Fruit fly (Drosophila melanogaster) whole organism, larva: ENCODE data around the gene Sytalpha.

Experiments
- noc ChIP-seq: fragments of 200-800 bp; sonication (Bioruptor generic); optimal IDR thresholded peaks from 3 replicates; lab custom pipeline; 2019; ENCODE audit warnings: missing biosample characterization, mild to moderate bottlenecking, missing genetic modification characterization, moderate library complexity

Gene Sytalpha

dm6 chr2L:17591960-17592359 lies at the start of gene Sytalpha, which contains the start of gene CG6870:
Sytalpha (plus strand) TSS chr2L:17592260.
CG6870 (minus strand) TSS chr2L:17592299.
- TF ChIP-seq noc (tag; lab: Kevin White, UChicago) = no peak

- TF ChIP-seq noc (tag; lab: Kevin White, UChicago) = no peak
Measured at dm6 chr2L:17542661-17543278, 49.3 kb upstream of the Sytalpha start.

DNA sequence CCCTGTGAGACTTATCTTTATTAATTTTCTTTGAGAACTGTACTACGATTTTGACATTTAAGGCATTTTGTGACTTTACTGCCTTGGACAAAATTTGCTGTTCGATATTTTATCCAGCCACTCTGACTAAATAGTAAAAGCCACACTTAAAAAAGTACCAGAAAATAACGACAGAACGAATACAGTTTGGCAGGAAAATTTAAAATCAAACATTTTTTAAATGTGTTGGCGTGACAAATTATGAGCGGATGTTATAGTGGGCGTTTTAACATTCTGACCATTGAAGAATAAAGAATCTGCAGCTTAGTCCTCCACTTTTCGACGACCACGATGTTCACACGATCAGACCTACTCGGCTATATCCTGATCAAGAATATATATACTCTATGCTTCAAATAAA lies 36.4 kb upstream of the Sytalpha start, which contains the start of gene CG7094:
Gene CG7094 (minus strand): TSS at position 101 of the 400 bp plus-strand sequence.
- no peak for TF ChIP-seq noc (tag; lab: Kevin White, UChicago)

DNA sequence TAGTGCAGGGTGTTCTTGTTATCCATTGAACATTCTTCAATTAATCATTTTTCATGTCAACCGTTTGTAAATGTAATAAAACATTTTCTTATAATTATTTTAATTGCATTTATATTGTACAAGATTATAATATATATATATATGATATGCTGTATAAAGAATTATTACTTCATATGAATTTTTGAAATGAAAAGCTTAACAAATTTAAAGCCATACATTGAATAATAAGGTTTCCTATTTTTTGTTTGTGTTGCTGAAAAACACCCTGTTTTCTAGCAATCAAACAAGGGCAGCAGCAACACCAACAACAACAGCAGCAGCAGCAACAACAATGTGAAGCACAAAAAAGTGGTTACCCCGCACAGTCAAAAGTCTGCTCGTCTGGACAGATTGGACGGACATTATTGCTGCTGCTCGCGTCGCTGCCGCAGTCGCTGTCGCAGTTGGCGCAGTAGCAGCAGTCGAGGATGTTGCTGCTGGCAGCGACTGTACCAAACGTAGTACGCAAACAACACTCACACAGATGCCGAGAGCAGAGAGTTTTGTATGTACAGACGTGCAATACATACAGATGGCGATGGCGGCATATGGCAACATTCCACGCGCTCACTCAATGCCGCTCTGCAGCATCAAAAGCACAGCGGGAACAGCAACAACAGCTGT lies 33.8 kb upstream of the Sytalpha start:
- peak; percentile 31 for TF ChIP-seq noc (tag; lab: Kevin White, UChicago)

DNA sequence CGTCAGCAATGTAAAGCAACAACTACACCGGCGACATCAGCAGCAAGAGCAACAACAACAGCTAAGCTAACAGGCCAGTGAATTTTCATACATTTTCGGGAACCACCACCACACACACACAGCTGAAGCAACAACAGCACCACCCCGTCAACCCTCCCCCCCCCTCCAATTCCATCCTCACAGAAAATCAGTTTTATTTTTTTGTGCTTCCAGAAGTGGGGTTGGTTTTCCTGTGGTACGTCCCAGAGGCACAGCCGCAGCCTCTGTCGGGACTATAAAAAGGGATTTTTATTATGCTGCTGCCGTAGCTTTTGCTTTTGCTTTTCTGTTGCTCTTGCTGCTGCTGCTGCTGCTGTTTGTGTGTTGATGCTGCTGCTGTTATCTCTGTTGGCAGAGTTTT lies 32.8 kb upstream of the Sytalpha start:
- TF ChIP-seq noc (tag; lab: Kevin White, UChicago) = no peak

- TF ChIP-seq noc (tag; lab: Kevin White, UChicago) = no peak
Measured at dm6 chr2L:17560125-17561019, 31.7 kb upstream of the Sytalpha start.

- TF ChIP-seq noc (tag; lab: Kevin White, UChicago) = no peak
Measured at dm6 chr2L:17561914-17562313, 30.1 kb upstream of the Sytalpha start.

DNA sequence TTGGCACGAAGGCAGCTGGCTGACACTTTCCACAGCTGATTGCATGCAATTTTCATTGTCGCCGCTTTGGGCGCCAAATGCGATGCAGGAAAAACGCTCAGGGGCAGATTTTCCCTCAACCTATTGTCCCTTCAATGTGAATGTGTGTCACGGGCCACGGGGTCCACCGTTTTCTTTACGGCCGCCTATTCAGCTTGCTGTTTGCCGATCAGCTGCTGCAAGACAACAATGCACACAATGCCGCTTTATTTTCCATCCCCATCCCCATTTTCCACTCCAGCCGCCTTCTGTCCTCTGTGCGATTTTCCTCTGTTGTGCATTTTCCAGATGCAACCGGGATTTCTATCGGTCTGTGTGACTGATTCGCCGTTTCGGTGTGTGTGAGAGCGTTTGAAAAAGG lies 27.4 kb upstream of the Sytalpha start:
- no peak for TF ChIP-seq noc (tag; lab: Kevin White, UChicago)

DNA sequence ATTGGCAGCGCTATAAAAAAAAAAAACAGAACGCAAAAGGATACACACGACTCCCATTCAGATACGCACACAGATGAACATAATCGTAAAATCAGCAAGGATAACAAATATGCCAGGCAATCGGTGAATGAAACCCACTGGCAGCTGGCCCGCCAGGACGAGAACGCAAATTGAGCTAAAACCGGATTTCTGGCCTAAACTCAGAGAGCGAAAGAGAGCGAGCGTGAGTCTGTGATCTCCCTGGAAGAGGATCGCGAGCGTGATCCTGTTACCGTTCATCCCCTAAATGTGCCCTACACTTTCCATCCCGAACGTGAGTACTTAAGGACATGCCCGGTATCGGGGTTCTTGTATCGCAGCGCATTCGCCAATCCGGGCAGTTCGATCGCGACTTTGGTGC lies 26.3 kb upstream of the Sytalpha start:
- TF ChIP-seq noc (tag; lab: Kevin White, UChicago) = no peak

DNA sequence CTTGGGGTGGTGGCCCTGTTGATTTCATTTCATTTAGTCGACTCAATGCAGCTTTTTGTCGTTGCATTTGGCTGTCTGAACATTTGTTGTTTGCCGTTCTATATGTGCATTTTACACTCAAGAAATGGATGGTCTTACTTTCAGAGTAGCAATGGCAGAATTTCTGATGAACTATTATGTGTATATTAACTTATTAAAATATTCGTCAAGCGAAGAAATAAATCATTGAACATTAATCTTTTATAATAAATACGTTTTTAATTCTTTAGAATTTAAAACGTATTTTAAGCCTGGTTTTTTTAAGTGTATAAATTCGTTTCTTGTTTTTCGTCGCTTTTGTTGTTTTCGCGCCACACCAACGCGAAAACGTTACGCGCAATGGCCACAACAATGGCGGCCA lies 19.0 kb upstream of the Sytalpha start:
- no peak for TF ChIP-seq noc (tag; lab: Kevin White, UChicago)

dm6 chr2L:17574337-17574912 lies 17.6 kb upstream of the Sytalpha start:
- TF ChIP-seq noc (tag; lab: Kevin White, UChicago) = no peak

dm6 chr2L:17582994-17583393 lies 9.1 kb upstream of the Sytalpha start:
- no peak for TF ChIP-seq noc (tag; lab: Kevin White, UChicago)

DNA sequence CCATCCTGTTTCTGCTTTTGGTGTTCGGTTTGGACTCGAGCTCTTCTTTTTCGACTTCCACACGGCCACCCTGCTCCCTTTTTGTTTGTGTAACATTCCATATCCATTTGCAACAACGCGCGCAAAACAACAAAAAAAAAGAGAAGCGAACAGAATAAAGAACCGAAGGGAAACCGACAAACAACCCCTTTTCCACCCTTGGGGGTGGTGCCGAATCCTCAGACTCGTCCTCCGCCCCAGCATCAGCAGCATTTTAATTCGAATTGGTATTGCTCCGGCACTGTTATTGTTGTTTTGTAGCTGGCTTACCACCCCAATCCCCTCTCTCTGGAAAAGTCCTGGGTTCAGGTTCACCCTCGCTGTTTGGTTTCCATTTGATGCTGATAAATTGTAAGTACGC lies 7.1 kb upstream of the Sytalpha start:
- TF ChIP-seq noc (tag; lab: Kevin White, UChicago) = no peak

DNA sequence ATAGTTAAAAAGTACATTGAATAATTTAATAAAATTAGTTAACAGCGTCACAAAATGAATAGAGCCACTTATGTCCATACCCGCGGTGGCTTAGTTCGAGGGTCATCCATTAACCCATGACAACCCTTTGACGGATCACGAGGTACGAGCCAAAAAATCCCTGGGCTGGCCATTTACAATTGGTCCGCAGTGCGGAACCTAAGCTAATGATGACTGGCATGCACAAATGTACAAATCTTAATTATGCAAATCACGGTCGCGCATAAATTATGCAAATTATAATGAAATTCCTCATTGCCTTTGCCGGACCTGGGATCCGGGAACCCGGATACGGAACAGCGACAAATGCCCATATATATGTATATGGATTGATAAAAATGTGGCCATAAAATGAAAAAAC lies 5.3 kb upstream of the Sytalpha start:
- TF ChIP-seq noc (tag; lab: Kevin White, UChicago) = no peak

dm6 chr2L:17588173-17589082 lies 3.6 kb upstream of the Sytalpha start:
- TF ChIP-seq noc (tag; lab: Kevin White, UChicago) = no peak
